Worm (Caenorhabditis elegans): ENCODE results near the gene msp-49.

DNA sequence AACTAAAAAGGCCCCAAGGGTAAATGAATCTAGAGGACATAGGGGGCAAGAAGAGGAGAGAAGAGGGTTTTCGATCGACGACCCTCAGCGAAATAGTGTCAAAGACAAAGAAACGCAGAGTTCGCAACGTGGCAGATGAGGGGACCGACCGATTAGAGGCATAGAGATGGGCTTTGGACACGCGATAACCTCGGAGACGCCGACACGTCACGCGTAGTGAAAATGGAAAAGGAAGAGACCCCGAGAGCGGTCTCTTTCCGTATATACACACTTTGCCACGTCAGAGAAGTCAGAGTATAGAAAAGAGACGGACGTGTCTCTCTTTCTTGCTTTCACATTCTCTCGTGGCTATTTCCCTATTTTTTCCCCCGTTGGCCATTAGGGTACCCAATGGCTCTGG, 12.7 kb upstream of the msp-49 start:
- no peak for TF ChIP-seq fax-1 (tag; optimal IDR thresholded peaks at IDR 0.05)
- TF ChIP-seq gmeb-2 (tag; optimal IDR thresholded peaks at IDR 0.05), result no peak
- peak; percentile 52 for TF ChIP-seq rnt-1 (tag; optimal IDR thresholded peaks at IDR 0.05)

All from whole organism, late embryonic.